Fruit fly (Drosophila melanogaster) whole organism, embryonic: ENCODE measurements around the gene CG2129.

Experiments used
- Adf1 ChIP-seq: fragments of 200-800 bp; sonication (Bioruptor generic); IDR thresholded peaks from 2 replicates; pipeline ENCODE4 v1.3.6; 2022; ENCODE audit warnings: missing biosample characterization, missing genetic modification characterization
- CG10431 ChIP-seq: fragments of 200-800 bp; sonication (Bioruptor generic); optimal IDR thresholded peaks from 3 replicates; lab custom pipeline; 2018; ENCODE audit warnings: missing biosample characterization, mild to moderate bottlenecking, missing genetic modification characterization
- CG11398 ChIP-seq: fragments of 200-800 bp; sonication (Bioruptor generic); optimal IDR thresholded peaks from 2 replicates; lab custom pipeline; 2016; ENCODE audit warnings: missing biosample characterization, missing genetic modification characterization
- CG12744 ChIP-seq: fragments of 200-800 bp; sonication (Bioruptor generic); optimal IDR thresholded peaks from 2 replicates; lab custom pipeline; 2016; ENCODE audit warnings: missing biosample characterization, missing genetic modification characterization
- CG13287 ChIP-seq: fragments of 200-800 bp; sonication (Bioruptor generic); IDR thresholded peaks from 2 replicates; pipeline ENCODE4 v1.3.6; 2022; ENCODE audit warnings: missing biosample characterization, missing genetic modification characterization; ENCODE audit not compliant: partially characterized antibody
- CG14050 ChIP-seq: fragments of 200-800 bp; sonication (Bioruptor generic); IDR thresholded peaks from 3 replicates; pipeline ENCODE4 v1.3.6; 2022; ENCODE audit warnings: missing biosample characterization, missing genetic modification characterization
- CG15269 ChIP-seq: fragments of 200-800 bp; sonication (Bioruptor generic); optimal IDR thresholded peaks from 2 replicates; lab custom pipeline; 2018; ENCODE audit warnings: missing biosample characterization, mild to moderate bottlenecking, missing genetic modification characterization, moderate library complexity
- CG15696 ChIP-seq: fragments of 200-800 bp; sonication (Bioruptor generic); optimal IDR thresholded peaks from 2 replicates; lab custom pipeline; 2019; ENCODE audit warnings: missing biosample characterization, mild to moderate bottlenecking, missing genetic modification characterization, moderate library complexity
- CG1603 ChIP-seq: fragments of 200-800 bp; sonication (Bioruptor generic); optimal IDR thresholded peaks from 2 replicates; lab custom pipeline; 2019; ENCODE audit warnings: missing biosample characterization, mild to moderate bottlenecking, missing genetic modification characterization, moderate library complexity
- CG17612 ChIP-seq: fragments of 200-800 bp; sonication (Bioruptor generic); IDR thresholded peaks from 2 replicates; pipeline ENCODE4 v1.3.6; 2022; ENCODE audit warnings: missing biosample characterization, missing genetic modification characterization
- CG18764 ChIP-seq: fragments of 200-800 bp; sonication (Bioruptor generic); optimal IDR thresholded peaks from 3 replicates; lab custom pipeline; 2016; ENCODE audit warnings: missing biosample characterization, missing genetic modification characterization
- CG2129 ChIP-seq: fragments of 200-800 bp; sonication (Bioruptor generic); IDR thresholded peaks from 2 replicates; pipeline ENCODE4 v1.3.6; 2022; ENCODE audit warnings: missing biosample characterization, missing genetic modification characterization; ENCODE audit not compliant: partially characterized antibody
- CG31441 ChIP-seq: fragments of 200-800 bp; sonication (Bioruptor generic); IDR thresholded peaks from 2 replicates; pipeline ENCODE4 v1.3.6; 2022; ENCODE audit warnings: missing biosample characterization, missing genetic modification characterization
- CG32532 ChIP-seq: fragments of 200-800 bp; sonication (Bioruptor generic); IDR thresholded peaks from 2 replicates; pipeline ENCODE4 v1.3.6; 2022; ENCODE audit warnings: missing biosample characterization, missing genetic modification characterization
- CG3838 ChIP-seq: fragments of 200-800 bp; sonication (Bioruptor generic); optimal IDR thresholded peaks from 3 replicates; lab custom pipeline; 2016; ENCODE audit warnings: missing biosample characterization, missing genetic modification characterization
- CG6689 ChIP-seq: fragments of 200-800 bp; sonication (Bioruptor generic); IDR thresholded peaks from 2 replicates; pipeline ENCODE4 v1.3.6; 2022; ENCODE audit warnings: missing biosample characterization, missing genetic modification characterization
- CG7271 ChIP-seq: fragments of 200-800 bp; sonication (Bioruptor generic); optimal IDR thresholded peaks from 2 replicates; lab custom pipeline; 2018; ENCODE audit warnings: missing biosample characterization, mild to moderate bottlenecking, missing genetic modification characterization, moderate library complexity
- CG7745 ChIP-seq: fragments of 200-800 bp; sonication (Bioruptor generic); optimal IDR thresholded peaks from 2 replicates; lab custom pipeline; 2018; ENCODE audit warnings: missing biosample characterization, mild to moderate bottlenecking, missing genetic modification characterization, moderate library complexity
- CG8089 ChIP-seq: fragments of 200-800 bp; sonication (Bioruptor generic); optimal IDR thresholded peaks from 3 replicates; lab custom pipeline; 2016; ENCODE audit warnings: missing biosample characterization, missing genetic modification characterization
- CG8924 ChIP-seq: fragments of 200-800 bp; optimal IDR thresholded peaks from 3 replicates; lab custom pipeline; 2019; ENCODE audit warnings: missing biosample characterization, mild to moderate bottlenecking, missing genetic modification characterization, moderate library complexity
- CHES-1-like ChIP-seq: fragments of 200-800 bp; sonication (Bioruptor generic); optimal IDR thresholded peaks from 2 replicates; lab custom pipeline; 2016; ENCODE audit warnings: missing biosample characterization, missing genetic modification characterization
- CTCF ChIP-seq: fragments of 200-800 bp; sonication (Bioruptor generic); optimal IDR thresholded peaks from 2 replicates; lab custom pipeline; 2017; ENCODE audit warnings: missing biosample characterization, mild to moderate bottlenecking, missing genetic modification characterization, moderate library complexity
- Deaf1 ChIP-seq: fragments of 200-800 bp; optimal IDR thresholded peaks from 3 replicates; lab custom pipeline; 2019; ENCODE audit warnings: missing biosample characterization, mild to moderate bottlenecking, missing genetic modification characterization, moderate library complexity
- Gsc ChIP-seq: fragments of 200-800 bp; sonication (Bioruptor generic); IDR thresholded peaks from 2 replicates; pipeline ENCODE4 v1.3.6; 2022; ENCODE audit warnings: missing biosample characterization, missing genetic modification characterization
- Gug ChIP-seq: fragments of 200-800 bp; sonication (Bioruptor generic); IDR thresholded peaks from 4 replicates; pipeline ENCODE4 v1.3.6; 2022; ENCODE audit warnings: missing biosample characterization, missing genetic modification characterization
- Hmx ChIP-seq: fragments of 200-800 bp; sonication (Bioruptor generic); optimal IDR thresholded peaks from 2 replicates; lab custom pipeline; 2016; ENCODE audit warnings: missing biosample characterization, missing genetic modification characterization
- Hr39 ChIP-seq: fragments of >200 bp; optimal IDR thresholded peaks from 2 replicates; lab custom pipeline; 2017
- MESR4 ChIP-seq: fragments of 200-800 bp; sonication (Bioruptor generic); optimal IDR thresholded peaks from 2 replicates; lab custom pipeline; 2018; ENCODE audit warnings: missing biosample characterization, mild to moderate bottlenecking, missing genetic modification characterization, moderate library complexity
- Max ChIP-seq: fragments of 200-800 bp; sonication (Bioruptor generic); optimal IDR thresholded peaks from 2 replicates; lab custom pipeline; 2016; ENCODE audit warnings: missing biosample characterization, mild to moderate bottlenecking, missing genetic modification characterization
- Optix ChIP-seq: fragments of 200-800 bp; sonication (Bioruptor generic); IDR thresholded peaks from 3 replicates; pipeline ENCODE4 v1.3.6; 2022; ENCODE audit warnings: missing biosample characterization, missing genetic modification characterization
- Poxn ChIP-seq: fragments of 200-800 bp; sonication (Bioruptor generic); IDR thresholded peaks from 2 replicates; pipeline ENCODE4 v1.3.6; 2022; ENCODE audit warnings: missing biosample characterization, missing genetic modification characterization
- Sry-δ ChIP-seq: fragments of 200-800 bp; sonication (Bioruptor generic); optimal IDR thresholded peaks from 2 replicates; lab custom pipeline; 2016; ENCODE audit warnings: missing biosample characterization, missing genetic modification characterization
- bigmax ChIP-seq: fragments of 200-800 bp; sonication (Bioruptor generic); optimal IDR thresholded peaks from 2 replicates; lab custom pipeline; 2018; ENCODE audit warnings: missing biosample characterization, mild to moderate bottlenecking, missing genetic modification characterization
- bowl ChIP-seq: fragments of 200-800 bp; sonication (Bioruptor generic); IDR thresholded peaks from 2 replicates; pipeline ENCODE4 v1.3.6; 2022; ENCODE audit warnings: missing biosample characterization, missing genetic modification characterization
- cas ChIP-seq: fragments of 200-800 bp; sonication (Bioruptor generic); IDR thresholded peaks from 2 replicates; pipeline ENCODE4 v1.3.6; 2022; ENCODE audit warnings: missing biosample characterization, missing genetic modification characterization
- cg ChIP-seq: fragments of 200-800 bp; sonication (Bioruptor generic); optimal IDR thresholded peaks from 3 replicates; lab custom pipeline; 2019; ENCODE audit warnings: missing biosample characterization, mild to moderate bottlenecking, missing genetic modification characterization, moderate library complexity
- dimm ChIP-seq: fragments of 200-800 bp; sonication (Bioruptor generic); IDR thresholded peaks from 2 replicates; pipeline ENCODE4 v1.3.6; 2022; ENCODE audit warnings: missing biosample characterization, missing genetic modification characterization
- ewg ChIP-seq: fragments of 200-800 bp; sonication (Bioruptor generic); optimal IDR thresholded peaks from 3 replicates; lab custom pipeline; 2017; ENCODE audit warnings: mild to moderate bottlenecking, missing biosample characterization, missing genetic modification reagents, missing genetic modification characterization
- fd102C ChIP-seq: fragments of 200-800 bp; sonication (Bioruptor generic); optimal IDR thresholded peaks from 2 replicates; lab custom pipeline; 2018; ENCODE audit warnings: missing biosample characterization, mild to moderate bottlenecking, missing genetic modification characterization, moderate library complexity
- fd96Cb ChIP-seq: fragments of 200-800 bp; sonication (Bioruptor generic); optimal IDR thresholded peaks from 2 replicates; lab custom pipeline; 2018; ENCODE audit warnings: missing biosample characterization, mild to moderate bottlenecking, missing genetic modification characterization, moderate library complexity
- fu2 ChIP-seq: fragments of 200-800 bp; sonication (Bioruptor generic); optimal IDR thresholded peaks from 2 replicates; lab custom pipeline; 2016; ENCODE audit warnings: missing biosample characterization, missing genetic modification characterization
- gsb-n ChIP-seq: fragments of 200-800 bp; sonication (Bioruptor generic); optimal IDR thresholded peaks from 3 replicates; lab custom pipeline; 2018; ENCODE audit warnings: missing biosample characterization, mild to moderate bottlenecking, missing genetic modification characterization
- gt ChIP-seq: fragments of 200-800 bp; sonication (Bioruptor generic); IDR thresholded peaks from 2 replicates; pipeline ENCODE4 v1.3.6; 2022; ENCODE audit warnings: missing biosample characterization, missing genetic modification characterization
- nerfin-1 ChIP-seq: fragments of 200-800 bp; sonication (Bioruptor generic); optimal IDR thresholded peaks from 3 replicates; lab custom pipeline; 2019; ENCODE audit warnings: missing biosample characterization, mild to moderate bottlenecking, missing genetic modification characterization, moderate library complexity
- nerfin-2 ChIP-seq: fragments of 200-800 bp; sonication (Bioruptor generic); IDR thresholded peaks from 2 replicates; pipeline ENCODE4 v1.3.6; 2022; ENCODE audit warnings: missing biosample characterization, missing genetic modification characterization; ENCODE audit not compliant: partially characterized antibody
- pb ChIP-seq: fragments of 200-800 bp; sonication (Bioruptor generic); optimal IDR thresholded peaks from 3 replicates; lab custom pipeline; 2016; ENCODE audit warnings: missing biosample characterization, missing genetic modification characterization
- pfk ChIP-seq: fragments of 200-800 bp; sonication (Bioruptor generic); optimal IDR thresholded peaks from 2 replicates; lab custom pipeline; 2018; ENCODE audit warnings: missing biosample characterization, mild to moderate bottlenecking, missing genetic modification characterization, moderate library complexity
- phol ChIP-seq: fragments of 200-800 bp; sonication (Bioruptor generic); optimal IDR thresholded peaks from 3 replicates; lab custom pipeline; 2018; ENCODE audit warnings: missing biosample characterization, mild to moderate bottlenecking, missing genetic modification characterization, moderate library complexity
- ranshi ChIP-seq: fragments of 200-800 bp; sonication (Bioruptor generic); IDR thresholded peaks from 2 replicates; pipeline ENCODE4 v1.3.6; 2022; ENCODE audit warnings: missing biosample characterization, missing genetic modification characterization
- sisA ChIP-seq: fragments of 200-800 bp; sonication (Bioruptor generic); IDR thresholded peaks from 2 replicates; pipeline ENCODE4 v1.3.6; 2022; ENCODE audit warnings: missing biosample characterization, missing genetic modification characterization
- sqz ChIP-seq: fragments of 200-800 bp; sonication (Bioruptor generic); optimal IDR thresholded peaks from 3 replicates; lab custom pipeline; 2018; ENCODE audit warnings: missing biosample characterization, mild to moderate bottlenecking, missing genetic modification characterization
- sr ChIP-seq: fragments of 200-800 bp; sonication (Bioruptor generic); IDR thresholded peaks from 3 replicates; pipeline ENCODE4 v1.3.6; 2022; ENCODE audit warnings: missing biosample characterization, missing genetic modification characterization

The CG2129 gene

DNA sequence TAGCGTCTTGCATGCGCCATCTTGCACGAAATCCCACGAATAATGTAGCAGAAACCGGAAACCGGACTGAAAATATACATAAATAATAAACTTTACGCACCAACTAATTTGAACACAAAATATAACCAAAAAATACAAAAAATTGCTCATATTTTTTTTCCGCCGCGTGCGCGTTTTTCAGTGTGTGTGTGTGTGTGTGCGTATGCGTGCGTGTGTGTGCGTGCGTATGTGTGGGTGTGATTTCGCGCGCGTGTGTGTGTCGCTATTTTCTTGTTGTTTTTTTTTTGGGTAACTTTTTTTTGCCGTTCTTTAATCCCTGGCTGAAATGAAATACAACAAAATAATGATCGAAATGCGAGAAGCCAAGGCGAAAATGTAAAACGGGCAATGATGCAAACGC is 33.4 kb downstream of the CG2129 start:
- TF ChIP-seq CG1603 (tag; lab: Kevin White, UChicago) (no peak), Hr39 (lab: Kevin White, UChicago) (peak; percentile 94), cg (GFP tag; lab: Kevin White, UChicago) (peak; percentile 22), CG14050 (no peak), fd96Cb (no peak), Max (GFP tag; lab: Kevin White, UChicago) (no peak), sqz (GFP tag; lab: Kevin White, UChicago) (peak; percentile 36), ewg (no peak), CG6689 (GFP tag; lab: Robert Waterston, UW) (no peak), CG3838 (no peak)
- TF ChIP-seq, all 482 proteins: peak for 3

DNA sequence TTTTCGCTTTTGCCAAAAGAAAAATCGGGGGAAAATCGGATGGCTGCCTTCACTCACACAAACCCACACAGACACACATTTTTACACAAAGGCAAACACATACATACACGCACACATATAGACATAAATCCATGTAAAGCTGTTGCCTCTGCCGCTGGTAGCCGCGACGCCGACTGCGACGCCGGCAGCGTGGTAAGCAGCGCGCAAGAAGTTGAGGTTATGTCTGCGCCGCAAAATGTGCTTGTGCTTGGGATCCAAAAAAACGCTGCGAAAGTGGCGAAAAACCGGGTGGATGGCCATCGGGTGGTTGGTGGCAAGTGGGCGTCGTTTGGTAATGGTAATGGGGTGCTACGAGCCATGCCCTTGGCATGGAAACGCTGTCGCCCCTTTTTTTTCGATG is 34.2 kb downstream of the CG2129 start:
- no peak for TF ChIP-seq CG2129 (GFP tag; lab: Robert Waterston, UW)
- no peak for TF ChIP-seq pb (GFP tag; lab: Kevin White, UChicago)
- TF ChIP-seq Gug (GFP tag; lab: Robert Waterston, UW): no peak
- TF ChIP-seq CG8089 (GFP tag; lab: Kevin White, UChicago): no peak
- no peak for TF ChIP-seq Hmx (GFP tag; lab: Kevin White, UChicago)
- TF ChIP-seq CG15696 (tag; lab: Kevin White, UChicago): no peak
- no peak for TF ChIP-seq Poxn (GFP tag; lab: Robert Waterston, UW)
- no peak for TF ChIP-seq dimm
- no peak for TF ChIP-seq MESR4 (GFP tag; lab: Kevin White, UChicago)
- TF ChIP-seq CG17612 (GFP tag; lab: Robert Waterston, UW): no peak
- TF ChIP-seq CG18764 (GFP tag; lab: Kevin White, UChicago): no peak
- no peak for TF ChIP-seq CG15269
- no peak for TF ChIP-seq Gsc (GFP tag; lab: Robert Waterston, UW)
- no peak for TF ChIP-seq CG8924 (tag; lab: Kevin White, UChicago)
- no peak for TF ChIP-seq cas (GFP tag; lab: Robert Waterston, UW)
- no peak for TF ChIP-seq fd102C
- no peak for TF ChIP-seq CG7745 (tag; lab: Kevin White, UChicago)
- TF ChIP-seq Sry-δ: no peak
- no peak for TF ChIP-seq gt (GFP tag; lab: Robert Waterston, UW)
- no peak for TF ChIP-seq CG7271 (tag; lab: Kevin White, UChicago)
- TF ChIP-seq cg (GFP tag; lab: Kevin White, UChicago): peak; percentile 29
- TF ChIP-seq phol (tag; lab: Kevin White, UChicago): no peak
- no peak for TF ChIP-seq bowl
- peak; percentile 93 for TF ChIP-seq Adf1
- TF ChIP-seq CG32532 (GFP tag; lab: Robert Waterston, UW): 0 out of 2 replicates have a peak, but pooled peaks have one; percentile 16
- no peak for TF ChIP-seq sisA (GFP tag; lab: Robert Waterston, UW)
- TF ChIP-seq CG10431 (GFP tag; lab: Kevin White, UChicago): no peak
- TF ChIP-seq CG12744 (GFP tag; lab: Kevin White, UChicago): no peak
- TF ChIP-seq bigmax (GFP tag; lab: Kevin White, UChicago): peak; percentile 83
- TF ChIP-seq CG31441 (GFP tag; lab: Robert Waterston, UW): no peak
- TF ChIP-seq fu2 (GFP tag; lab: Kevin White, UChicago): no peak
- no peak for TF ChIP-seq gsb-n (tag; lab: Kevin White, UChicago)
- no peak for TF ChIP-seq nerfin-1 (tag; lab: Kevin White, UChicago)
- no peak for TF ChIP-seq pfk (GFP tag; lab: Kevin White, UChicago)
- TF ChIP-seq CTCF (GFP tag; lab: Kevin White, UChicago): no peak
- TF ChIP-seq CG14050: no peak
- TF ChIP-seq CHES-1-like (GFP tag; lab: Kevin White, UChicago): no peak
- no peak for TF ChIP-seq nerfin-2 (GFP tag; lab: Robert Waterston, UW)
- TF ChIP-seq CG13287 (GFP tag; lab: Robert Waterston, UW): no peak
- no peak for TF ChIP-seq sr
- no peak for TF ChIP-seq Optix
- TF ChIP-seq CG11398 (GFP tag; lab: Kevin White, UChicago): no peak
- TF ChIP-seq Deaf1: peak; percentile 33
- TF ChIP-seq ranshi: no peak
